Fruit fly (Drosophila melanogaster): ENCODE results near the gene CG9016.

CG9016 gene

DNA sequence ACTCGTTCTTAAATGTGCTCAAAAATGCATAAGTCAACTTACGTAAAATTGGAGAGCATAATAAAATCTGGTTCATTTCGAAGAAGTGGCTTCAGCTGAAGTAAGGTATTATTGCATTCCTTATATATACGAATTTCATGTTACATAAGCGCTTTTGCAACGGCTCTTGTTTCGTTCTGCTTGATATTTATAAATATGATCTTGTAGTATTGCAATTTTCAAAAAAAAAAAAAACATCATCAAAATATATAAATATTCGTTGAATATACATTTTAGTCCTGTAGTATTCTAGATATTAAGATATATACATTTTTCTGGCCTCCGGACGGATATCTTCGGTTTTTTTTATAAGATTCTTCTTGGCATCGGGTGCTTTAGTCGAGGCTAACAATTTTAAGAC, 29.7 kb downstream of the CG9016 start, which contains the start of gene Acp26Aa:
Gene Acp26Aa (minus strand): TSS at position 101 of the 400 bp plus-strand sequence.
- no peak for TF ChIP-seq ttk (optimal IDR thresholded peaks at IDR 0.05)
- TF ChIP-seq insv (optimal IDR thresholded peaks at IDR 0.05): no peak
- no peak for TF ChIP-seq Sin3A (optimal IDR thresholded peaks at IDR 0.05)
- no peak for TF ChIP-seq h (optimal IDR thresholded peaks at IDR 0.05)
- TF ChIP-seq psq (optimal IDR thresholded peaks at IDR 0.05): no peak
- TF ChIP-seq Myc (optimal IDR thresholded peaks at IDR 0.05): no peak

DNA sequence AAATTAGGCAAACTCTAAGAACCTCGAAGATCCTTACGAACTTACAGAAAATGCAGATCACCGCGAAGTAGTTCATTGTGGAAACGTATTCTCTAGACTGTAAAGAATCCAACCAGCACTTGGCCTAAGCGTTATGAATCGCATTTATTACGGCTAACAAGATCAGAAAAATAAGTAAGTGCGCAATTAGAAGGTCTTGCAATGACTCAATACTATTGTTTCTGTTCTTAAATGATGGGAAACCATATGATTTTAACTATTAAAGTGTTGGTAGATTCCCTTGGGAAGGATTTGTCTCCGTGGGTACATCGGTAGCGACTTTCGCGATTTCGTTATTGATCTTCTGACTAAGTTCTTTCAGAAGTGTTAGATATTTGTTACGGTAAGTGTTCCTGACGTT, 30.7 kb downstream of the CG9016 start, which contains the start of gene Acp26Ab:
Gene Acp26Ab (minus strand): TSS at position 101 of the 400 bp plus-strand sequence.
- TF ChIP-seq h (optimal IDR thresholded peaks at IDR 0.05): no peak
- no peak for TF ChIP-seq ttk (optimal IDR thresholded peaks at IDR 0.05)

DNA sequence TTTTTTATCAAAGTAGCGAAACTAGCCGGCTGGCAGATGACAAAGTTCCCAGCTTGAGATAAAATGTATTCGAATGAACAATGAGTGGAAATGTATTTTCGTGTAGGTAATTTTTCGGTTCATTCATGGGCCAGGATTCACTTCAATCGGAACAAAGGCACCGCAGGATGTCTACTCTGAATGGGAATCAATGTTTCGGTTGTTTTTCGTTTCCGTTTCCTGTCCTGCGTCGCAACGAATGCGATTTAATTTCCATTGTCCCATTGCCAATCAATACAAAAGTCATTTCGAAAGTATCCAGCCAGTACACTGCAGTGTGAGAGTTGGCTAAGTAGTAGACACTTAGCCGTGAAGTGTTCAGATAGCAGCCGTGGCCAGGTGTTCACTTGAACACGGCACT, 32.9 kb downstream of the CG9016 start:
- TF ChIP-seq ttk (optimal IDR thresholded peaks at IDR 0.05) (no peak), Myc (optimal IDR thresholded peaks at IDR 0.05) (no peak), h (optimal IDR thresholded peaks at IDR 0.05) (no peak), Sin3A (optimal IDR thresholded peaks at IDR 0.05) (no peak), psq (optimal IDR thresholded peaks at IDR 0.05) (no peak), insv (optimal IDR thresholded peaks at IDR 0.05) (no peak)

DNA sequence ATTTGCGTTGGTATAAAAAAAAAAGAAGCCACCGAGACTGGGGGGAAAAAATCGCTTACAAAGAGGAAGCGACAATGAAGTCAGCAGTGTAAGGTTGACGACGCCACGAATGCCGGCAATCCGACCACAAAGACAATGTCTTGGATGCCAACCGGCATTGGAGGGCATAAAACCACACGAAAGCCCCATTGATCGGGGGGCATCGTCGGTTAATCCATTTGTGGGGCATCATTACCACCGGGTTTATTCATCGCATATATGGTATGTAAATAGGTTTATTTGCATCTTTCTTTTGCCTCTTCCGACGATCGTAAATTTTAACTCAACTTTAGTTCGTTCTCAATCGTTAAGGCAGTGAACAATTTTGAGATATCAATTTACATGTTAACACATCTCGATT, 36.5 kb downstream of the CG9016 start:
- no peak for TF ChIP-seq Sin3A (optimal IDR thresholded peaks at IDR 0.05)
- no peak for TF ChIP-seq Myc (optimal IDR thresholded peaks at IDR 0.05)
- no peak for TF ChIP-seq ttk (optimal IDR thresholded peaks at IDR 0.05)
- no peak for TF ChIP-seq psq (optimal IDR thresholded peaks at IDR 0.05)
- no peak for TF ChIP-seq h (optimal IDR thresholded peaks at IDR 0.05)

DNA sequence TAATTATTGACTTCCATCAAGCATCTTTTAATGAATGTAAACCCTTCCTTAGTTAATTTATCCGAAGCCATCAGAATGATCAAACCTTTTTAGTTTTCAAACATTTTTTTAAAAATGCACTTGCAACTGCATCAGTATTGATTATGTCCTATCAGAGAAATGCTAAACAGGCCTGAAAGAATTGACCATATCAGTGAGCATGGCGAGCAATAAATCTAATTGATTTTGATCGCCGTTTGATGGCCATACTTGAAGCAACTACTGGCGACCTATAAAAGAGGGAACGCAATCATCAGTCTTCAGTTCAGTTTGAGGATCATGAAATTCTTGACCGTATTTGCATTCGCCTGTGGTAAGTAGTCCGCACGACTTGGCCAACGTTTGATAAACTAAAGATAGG, 37.8 kb downstream of the CG9016 start, which contains the start of gene CG9029:
Gene CG9029 (plus strand): TSS at position 301 of the 400 bp plus-strand sequence.
- TF ChIP-seq ttk (optimal IDR thresholded peaks at IDR 0.05): no peak
- TF ChIP-seq h (optimal IDR thresholded peaks at IDR 0.05): no peak
- no peak for TF ChIP-seq Myc (optimal IDR thresholded peaks at IDR 0.05)
- TF ChIP-seq Sin3A (optimal IDR thresholded peaks at IDR 0.05): no peak
- no peak for TF ChIP-seq insv (optimal IDR thresholded peaks at IDR 0.05)
- TF ChIP-seq psq (optimal IDR thresholded peaks at IDR 0.05): no peak

DNA sequence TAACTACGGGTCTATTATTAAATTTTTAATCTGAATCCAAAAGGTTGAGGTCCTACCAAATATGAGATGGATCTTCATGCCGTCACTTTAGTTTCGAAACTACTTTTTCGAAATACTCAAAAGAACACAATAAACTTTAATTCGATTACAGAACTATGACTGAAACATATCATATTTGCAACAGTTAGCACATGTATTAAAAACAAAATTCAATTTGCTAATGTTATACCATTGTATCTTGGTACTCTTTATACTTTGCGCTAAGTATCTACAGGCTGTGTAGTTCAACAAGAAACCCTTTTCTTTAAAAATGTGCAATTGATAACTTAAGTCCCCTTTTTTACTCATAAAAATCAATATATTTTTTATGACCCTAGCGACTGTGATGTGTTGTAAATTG, 38.8 kb downstream of the CG9016 start, which contains the start of the genes Sfp26Ac and CG43185:
Gene Sfp26Ac (minus strand): TSS at position 101 of the 400 bp plus-strand sequence.
Gene CG43185 (plus strand): TSS at position 215 of the 400 bp plus-strand sequence.
- TF ChIP-seq insv (optimal IDR thresholded peaks at IDR 0.05) (no peak), h (optimal IDR thresholded peaks at IDR 0.05) (no peak), Sin3A (optimal IDR thresholded peaks at IDR 0.05) (no peak), ttk (optimal IDR thresholded peaks at IDR 0.05) (no peak)

DNA sequence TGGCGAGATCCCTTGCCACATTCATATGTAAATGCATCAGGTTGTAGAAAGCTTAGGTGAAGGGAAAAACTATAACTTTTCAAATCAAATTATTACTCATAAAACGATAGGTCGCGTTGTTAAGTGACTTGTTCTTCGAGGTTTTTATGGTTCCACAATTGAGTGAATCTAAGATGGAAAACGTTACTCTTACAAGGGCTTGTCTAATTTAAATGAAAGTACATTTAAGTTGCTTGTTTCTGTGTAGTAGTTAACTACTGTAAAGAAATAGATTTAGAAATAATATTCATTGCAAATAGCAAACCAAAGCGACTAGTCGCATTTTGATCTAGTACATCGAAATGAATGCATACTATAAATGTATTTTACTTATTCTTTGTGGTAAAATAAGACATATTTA, 40.0 kb downstream of the CG9016 start, which contains the start of gene CG44574:
Gene CG44574 (plus strand): TSS at position 301 of the 400 bp plus-strand sequence.
- TF ChIP-seq Sin3A (optimal IDR thresholded peaks at IDR 0.05) (no peak), Myc (optimal IDR thresholded peaks at IDR 0.05) (no peak), ttk (optimal IDR thresholded peaks at IDR 0.05) (no peak), insv (optimal IDR thresholded peaks at IDR 0.05) (no peak), h (optimal IDR thresholded peaks at IDR 0.05) (no peak)

DNA sequence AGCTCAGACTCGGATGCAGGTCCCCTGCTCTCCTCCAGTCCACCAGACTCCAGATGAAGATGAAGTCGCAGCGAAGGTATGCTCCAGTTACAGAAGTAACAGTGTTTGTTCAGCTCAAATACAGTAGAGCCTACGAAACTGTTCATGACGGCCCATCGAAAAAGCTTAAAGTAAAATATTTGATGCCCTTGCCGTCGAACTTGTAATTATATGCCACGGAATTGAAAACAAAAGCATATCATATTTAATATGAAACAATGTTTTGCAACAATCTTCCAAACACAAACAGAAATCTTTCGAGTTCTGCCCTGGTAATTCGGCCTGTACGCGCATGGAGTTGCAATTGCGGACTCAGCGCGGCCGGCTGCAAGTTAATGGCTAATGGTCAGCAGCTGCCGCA, 42.3 kb downstream of the CG9016 start:
- no peak for TF ChIP-seq h (optimal IDR thresholded peaks at IDR 0.05)
- TF ChIP-seq insv (optimal IDR thresholded peaks at IDR 0.05): no peak
- no peak for TF ChIP-seq ttk (optimal IDR thresholded peaks at IDR 0.05)
- no peak for TF ChIP-seq Myc (optimal IDR thresholded peaks at IDR 0.05)
- TF ChIP-seq psq (optimal IDR thresholded peaks at IDR 0.05): no peak
- no peak for TF ChIP-seq Sin3A (optimal IDR thresholded peaks at IDR 0.05)

DNA sequence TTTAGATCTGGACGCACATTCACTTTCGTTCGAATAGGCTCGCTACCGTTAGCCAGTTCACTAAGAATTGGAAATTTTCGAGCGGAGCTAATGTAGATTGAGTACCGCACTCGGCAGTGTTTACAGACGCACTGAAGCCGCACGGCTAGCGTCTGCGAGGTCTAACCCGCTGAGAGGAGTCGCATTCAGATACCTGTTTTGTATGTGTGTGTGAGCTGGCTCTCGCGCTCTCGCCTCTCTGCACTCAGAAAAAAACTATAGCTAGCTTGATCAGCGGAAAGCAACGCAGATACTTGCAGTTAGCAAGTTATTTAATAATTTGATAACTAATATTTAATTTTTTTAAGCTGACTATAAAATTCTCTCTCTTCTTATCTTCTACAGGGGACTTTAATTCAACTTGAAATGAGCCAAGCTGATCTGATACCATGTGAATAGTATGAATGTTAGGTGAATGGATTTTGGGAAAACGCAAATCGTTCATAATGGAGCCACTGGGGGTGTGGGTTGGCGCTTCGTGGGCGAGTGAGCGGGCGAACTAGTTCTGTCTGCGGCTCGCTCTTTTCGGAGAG, 44.0 kb downstream of the CG9016 start, which contains the start of gene rau:
Gene rau (minus strand): TSS at position 136 of the 572 bp plus-strand sequence.
- TF ChIP-seq insv (optimal IDR thresholded peaks at IDR 0.05) (no peak), psq (optimal IDR thresholded peaks at IDR 0.05) (no peak), ttk (optimal IDR thresholded peaks at IDR 0.05) (no peak), Myc (optimal IDR thresholded peaks at IDR 0.05) (no peak), Sin3A (optimal IDR thresholded peaks at IDR 0.05) (no peak), h (optimal IDR thresholded peaks at IDR 0.05) (no peak)

DNA sequence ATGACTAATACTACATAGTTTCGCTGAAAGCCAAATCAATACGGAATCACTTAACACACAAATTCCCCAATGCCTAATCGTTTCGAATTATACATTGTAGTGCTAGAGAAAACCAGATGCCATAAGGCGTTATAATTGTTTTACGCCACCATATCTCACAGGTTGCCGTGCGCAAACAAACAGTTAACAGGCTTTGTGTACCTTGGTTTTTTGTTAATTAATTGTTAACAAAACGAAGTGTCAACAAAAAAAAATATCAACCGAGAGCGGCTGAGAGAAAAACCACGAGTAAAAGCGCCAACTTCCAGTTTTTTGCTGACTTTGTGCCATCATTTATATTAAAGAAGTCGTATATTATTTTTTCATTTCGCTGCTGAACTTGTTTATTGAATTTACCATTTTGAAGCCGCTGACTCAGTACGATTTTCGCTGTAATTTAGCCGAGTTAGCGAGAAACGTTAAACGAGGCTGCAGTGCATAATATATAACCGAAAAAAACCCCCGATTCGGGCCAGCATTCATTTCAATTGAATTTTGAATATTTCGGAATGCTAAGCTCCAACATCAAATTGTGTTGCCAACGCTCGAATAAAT, 46.9 kb downstream of the CG9016 start:
- TF ChIP-seq ttk (optimal IDR thresholded peaks at IDR 0.05) (no peak), Myc (optimal IDR thresholded peaks at IDR 0.05) (no peak), Sin3A (optimal IDR thresholded peaks at IDR 0.05) (no peak), psq (optimal IDR thresholded peaks at IDR 0.05) (no peak), insv (optimal IDR thresholded peaks at IDR 0.05) (no peak), h (optimal IDR thresholded peaks at IDR 0.05) (no peak)
